Worm (Caenorhabditis elegans) whole organism, young adult: ENCODE measurements around the gene rab-35.
A peak's percentile ranks its signal among the peaks of the same experiment; 100 is the strongest.

Source experiments
- B0019.2 ChIP-seq: fragments of 200-800 bp; sonication (Bioruptor generic); conservative IDR thresholded peaks from 2 replicates; pipeline ENCODE4 v1.3.6; 2022; ENCODE audit warnings: missing genetic modification reagents, missing genetic modification characterization, missing compliant biosample characterization
- B0261.1 ChIP-seq: sonication (generic microtip); optimal IDR thresholded peaks from 2 replicates; lab custom pipeline; 2016; ENCODE audit warnings: mild to moderate bottlenecking, missing genetic modification characterization, moderate library complexity, missing compliant biosample characterization
- D2030.7 ChIP-seq: fragments of 200-800 bp; sonication (Bioruptor generic); IDR thresholded peaks from 2 replicates; pipeline ENCODE4 v1.3.6; 2022; ENCODE audit warnings: missing genetic modification reagents, missing genetic modification characterization, missing compliant biosample characterization
- F22D6.2 ChIP-seq: sonication (generic microtip); optimal IDR thresholded peaks from 2 replicates; lab custom pipeline; 2016; ENCODE audit warnings: mild to moderate bottlenecking, missing genetic modification characterization, missing compliant biosample characterization
- F23B12.7 ChIP-seq: sonication (generic microtip); optimal IDR thresholded peaks from 2 replicates; lab custom pipeline; 2017; ENCODE audit warnings: missing genetic modification characterization, mild to moderate bottlenecking, missing compliant biosample characterization, antibody characterized with exemption, moderate library complexity; ENCODE audit not compliant: insufficient read depth
- K11D2.4 ChIP-seq: fragments of 200-800 bp; sonication (Bioruptor generic); IDR thresholded peaks from 2 replicates; pipeline ENCODE4 v1.3.6; 2022; ENCODE audit warnings: missing genetic modification reagents, missing genetic modification characterization, missing compliant biosample characterization
- K12H6.12 ChIP-seq: fragments of 200-800 bp; sonication (Bioruptor generic); optimal IDR thresholded peaks from 2 replicates; lab custom pipeline; 2018; ENCODE audit warnings: mild to moderate bottlenecking, missing genetic modification characterization, missing compliant biosample characterization
- T07F8.4 ChIP-seq: sonication (generic microtip); optimal IDR thresholded peaks from 2 replicates; lab custom pipeline; 2016; ENCODE audit warnings: mild to moderate bottlenecking, missing genetic modification characterization, moderate library complexity, missing compliant biosample characterization
- Y67H2A.10 ChIP-seq: fragments of 200-800 bp; sonication (Bioruptor generic); conservative IDR thresholded peaks from 2 replicates; pipeline ENCODE4 v1.3.6; 2022; ENCODE audit warnings: missing genetic modification reagents, missing genetic modification characterization, missing compliant biosample characterization
- Y79H2A.3 ChIP-seq: fragments of 200-800 bp; sonication (Bioruptor generic); conservative IDR thresholded peaks from 2 replicates; pipeline ENCODE4 v1.3.6; 2022; ENCODE audit warnings: missing genetic modification reagents, missing genetic modification characterization, missing compliant biosample characterization
- ZK185.1 ChIP-seq: sonication (generic microtip); optimal IDR thresholded peaks from 2 replicates; lab custom pipeline; 2016; ENCODE audit warnings: mild to moderate bottlenecking, missing genetic modification characterization, missing compliant biosample characterization; ENCODE audit not compliant: poor library complexity, severe bottlenecking
- athp-1 ChIP-seq: sonication (generic microtip); optimal IDR thresholded peaks from 2 replicates; lab custom pipeline; 2017; ENCODE audit warnings: mild to moderate bottlenecking, missing genetic modification characterization, missing compliant biosample characterization
- attf-5 ChIP-seq: fragments of 200-800 bp; sonication (Bioruptor generic); optimal IDR thresholded peaks from 2 replicates; lab custom pipeline; 2018; ENCODE audit warnings: mild to moderate bottlenecking, missing genetic modification characterization, missing compliant biosample characterization
- attf-6 ChIP-seq: fragments of 200-800 bp; sonication (Bioruptor generic); IDR thresholded peaks from 2 replicates; pipeline ENCODE4 v1.3.6; 2022; ENCODE audit warnings: missing genetic modification reagents, missing genetic modification characterization, missing compliant biosample characterization
- ccch-3 ChIP-seq: fragments of 200-800 bp; sonication (Bioruptor generic); optimal IDR thresholded peaks from 2 replicates; lab custom pipeline; 2018; ENCODE audit warnings: mild to moderate bottlenecking, missing genetic modification characterization, missing compliant biosample characterization
- cebp-1 ChIP-seq, 2 experiments: fragments of 200-800 bp in 1 of 2; sonication (Bioruptor generic) in 1 of 2; sonication (generic microtip) in 1 of 2; IDR thresholded peaks in 1 of 2; optimal IDR thresholded peaks in 1 of 2; 2 replicates each; pipeline versions ENCODE4 v1.3.6 to Lab custom; 2017 to 2022; ENCODE audit warnings: missing compliant biosample characterization in 2 of 2, missing genetic modification characterization in 2 of 2, mild to moderate bottlenecking in 1 of 2, missing genetic modification reagents in 1 of 2, moderate library complexity in 1 of 2
- ceh-27 ChIP-seq: fragments of 200-800 bp; sonication (Bioruptor generic); optimal IDR thresholded peaks from 2 replicates; lab custom pipeline; 2018; ENCODE audit warnings: mild to moderate bottlenecking, missing genetic modification characterization, moderate library complexity, missing compliant biosample characterization
- ceh-58 ChIP-seq: fragments of 200-800 bp; sonication (Bioruptor generic); IDR thresholded peaks from 2 replicates; pipeline ENCODE4 v1.3.6; 2022; ENCODE audit warnings: missing genetic modification characterization, missing compliant biosample characterization
- dox-1 ChIP-seq: fragments of 200-800 bp; sonication (Bioruptor generic); IDR thresholded peaks from 2 replicates; pipeline ENCODE4 v1.3.6; 2022; ENCODE audit warnings: missing genetic modification reagents, missing genetic modification characterization, missing compliant biosample characterization
- dpl-1 ChIP-seq: fragments of 150-350 bp; optimal IDR thresholded peaks from 2 replicates; lab custom pipeline; 2014; ENCODE audit warnings: missing biosample characterization, missing genetic modification reagents, missing genetic modification characterization
- efl-1 ChIP-seq: fragments of 150-350 bp; optimal IDR thresholded peaks from 2 replicates; lab custom pipeline; 2014; ENCODE audit warnings: missing biosample characterization, missing genetic modification reagents, missing genetic modification characterization
- egrh-3 ChIP-seq: fragments of 200-800 bp; sonication (Bioruptor generic); IDR thresholded peaks from 2 replicates; pipeline ENCODE4 v1.3.6; 2022; ENCODE audit warnings: missing genetic modification reagents, missing genetic modification characterization, missing compliant biosample characterization
- gei-17 ChIP-seq: fragments of 200-800 bp; sonication (Bioruptor generic); optimal IDR thresholded peaks from 2 replicates; lab custom pipeline; 2018; ENCODE audit warnings: mild to moderate bottlenecking, missing genetic modification characterization, missing compliant biosample characterization
- hmg-1.2 ChIP-seq: fragments of 200-800 bp; sonication (Bioruptor generic); IDR thresholded peaks from 2 replicates; pipeline ENCODE4 v1.3.6; 2022; ENCODE audit warnings: missing genetic modification reagents, missing genetic modification characterization, missing compliant biosample characterization
- hmg-20 ChIP-seq: fragments of 200-800 bp; sonication (Bioruptor generic); IDR thresholded peaks from 2 replicates; pipeline ENCODE4 v1.3.6; 2022; ENCODE audit warnings: missing genetic modification reagents, missing genetic modification characterization, missing compliant biosample characterization
- lag-1 ChIP-seq: fragments of 200-800 bp; sonication (Bioruptor generic); IDR thresholded peaks from 2 replicates; pipeline ENCODE4 v1.3.6; 2022; ENCODE audit warnings: missing genetic modification reagents, missing genetic modification characterization, missing compliant biosample characterization
- let-526 ChIP-seq: fragments of 200-800 bp; sonication (Bioruptor generic); IDR thresholded peaks from 2 replicates; pipeline ENCODE4 v1.3.6; 2022; ENCODE audit warnings: missing genetic modification reagents, missing genetic modification characterization, missing compliant biosample characterization
- let-607 ChIP-seq, 2 experiments: fragments of 200-800 bp in 1 of 2; sonication (Bioruptor generic) in 1 of 2; sonication (generic microtip) in 1 of 2; optimal IDR thresholded peaks; 2 replicates each; lab custom pipeline; 2016 to 2018; ENCODE audit warnings: mild to moderate bottlenecking in 2 of 2, missing compliant biosample characterization in 2 of 2, missing genetic modification characterization in 2 of 2, moderate library complexity in 2 of 2, missing genotype in 1 of 2
- lin-26 ChIP-seq: fragments of 200-800 bp; sonication (Bioruptor generic); IDR thresholded peaks from 2 replicates; pipeline ENCODE4 v1.3.6; 2022; ENCODE audit warnings: missing genetic modification reagents, missing genetic modification characterization, missing compliant biosample characterization
- lin-35 ChIP-seq, 3 experiments: fragments of 150-350 bp in 2 of 3; sonication (generic microtip) in 1 of 3; optimal IDR thresholded peaks; 2 replicates each; lab custom pipeline; 2014 to 2018; ENCODE audit warnings: missing biosample characterization in 3 of 3, missing genetic modification characterization in 3 of 3, missing genetic modification reagents in 3 of 3
- mcd-1 ChIP-seq: fragments of 200-800 bp; sonication (Bioruptor generic); IDR thresholded peaks from 2 replicates; pipeline ENCODE4 v1.3.6; 2022; ENCODE audit warnings: missing genetic modification reagents, missing genetic modification characterization, missing compliant biosample characterization
- nhr-80 ChIP-seq: sonication (generic microtip); optimal IDR thresholded peaks from 2 replicates; lab custom pipeline; 2016; ENCODE audit warnings: missing genetic modification characterization, missing compliant biosample characterization
- rcor-1 ChIP-seq: fragments of 200-800 bp; sonication (Bioruptor generic); IDR thresholded peaks from 2 replicates; pipeline ENCODE4 v1.3.6; 2022; ENCODE audit warnings: missing genetic modification reagents, missing genetic modification characterization, missing compliant biosample characterization
- rec-8 ChIP-seq, 2 experiments: sonication (generic microtip); optimal IDR thresholded peaks; 2 replicates each; lab custom pipeline; 2016; ENCODE audit warnings: mild to moderate bottlenecking in 2 of 2, missing genetic modification characterization in 2 of 2, missing genetic modification reagents in 2 of 2, missing genotype in 2 of 2, missing biosample characterization in 1 of 2, missing compliant biosample characterization in 1 of 2, moderate library complexity in 1 of 2
- repo-1 ChIP-seq: sonication (generic microtip); optimal IDR thresholded peaks from 2 replicates; lab custom pipeline; 2017; ENCODE audit warnings: mild to moderate bottlenecking, missing genetic modification characterization, missing compliant biosample characterization
- snpc-1.3 ChIP-seq: sonication (generic microtip); optimal IDR thresholded peaks from 2 replicates; lab custom pipeline; 2017; ENCODE audit warnings: missing genetic modification characterization, mild to moderate bottlenecking, missing compliant biosample characterization, antibody characterized with exemption, moderate library complexity, missing genotype, missing genetic modification reagents; ENCODE audit not compliant: insufficient read depth
- snpc-4 ChIP-seq, 5 experiments: fragments of 150-350 bp in 1 of 5; sonication (generic microtip) in 4 of 5; optimal IDR thresholded peaks; 2 replicates each; lab custom pipeline; 2014 to 2018; ENCODE audit warnings: missing genetic modification characterization in 5 of 5, missing biosample characterization in 3 of 5, antibody characterized with exemption in 2 of 5, mild to moderate bottlenecking in 2 of 5, missing compliant biosample characterization in 2 of 5, missing genotype in 2 of 5, moderate library complexity in 2 of 5, missing genetic modification reagents in 1 of 5
- somi-1 ChIP-seq: fragments of 200-800 bp; sonication (Bioruptor generic); optimal IDR thresholded peaks from 2 replicates; lab custom pipeline; 2018; ENCODE audit warnings: mild to moderate bottlenecking, missing genetic modification characterization, missing compliant biosample characterization
- sptf-2 ChIP-seq: fragments of 200-800 bp; sonication (Bioruptor generic); optimal IDR thresholded peaks from 2 replicates; lab custom pipeline; 2018; ENCODE audit warnings: mild to moderate bottlenecking, missing genetic modification characterization, missing compliant biosample characterization
- unc-130 ChIP-seq: sonication (generic microtip); optimal IDR thresholded peaks from 2 replicates; lab custom pipeline; 2016; ENCODE audit warnings: missing genetic modification reagents, missing genetic modification characterization, missing compliant biosample characterization
- zfh-2 ChIP-seq: fragments of 200-800 bp; sonication (Bioruptor generic); conservative IDR thresholded peaks from 2 replicates; pipeline ENCODE4 v1.3.6; 2022; ENCODE audit warnings: missing genetic modification reagents, missing genetic modification characterization, missing compliant biosample characterization
- ztf-18 ChIP-seq: sonication (generic microtip); optimal IDR thresholded peaks from 2 replicates; lab custom pipeline; 2016; ENCODE audit warnings: missing genotype, mild to moderate bottlenecking, missing genetic modification characterization, missing compliant biosample characterization
- ztf-22 ChIP-seq: fragments of 200-800 bp; sonication (Bioruptor generic); optimal IDR thresholded peaks from 2 replicates; lab custom pipeline; 2018; ENCODE audit warnings: mild to moderate bottlenecking, missing genetic modification characterization, moderate library complexity, missing compliant biosample characterization
- ztf-28 ChIP-seq: fragments of 200-800 bp; sonication (Bioruptor generic); IDR thresholded peaks from 2 replicates; pipeline ENCODE4 v1.3.6; 2022; ENCODE audit warnings: missing genetic modification reagents, missing genetic modification characterization, missing compliant biosample characterization

rab-35 gene

ce11 chrIII:11317164-11317620 lies 5.8 kb upstream of the rab-35 start, which contains the start of gene mcm-10 (continued):
- 0 out of 2 replicates have a peak, but pooled peaks have one; percentile 32 for TF ChIP-seq K11D2.4 (GFP tag; lab: Robert Waterston, UW)
- no peak for TF ChIP-seq hmg-1.2 (GFP tag; lab: Robert Waterston, UW)
- no peak for TF ChIP-seq T07F8.4
- peak; percentile 51 for TF ChIP-seq mcd-1 (GFP tag; lab: Robert Waterston, UW)
- TF ChIP-seq attf-5 = peak; percentile 89
- no peak for TF ChIP-seq snpc-4 (GFP tag; optimal IDR thresholded peaks at IDR 0.05; lab: Kevin White, UChicago)
- peak in 2 of 4 experiments; percentile 14 to 46 for TF ChIP-seq snpc-4 (tag; optimal IDR thresholded peaks at IDR 0.05; lab: Kevin White, UChicago)
- TF ChIP-seq ztf-28 (GFP tag; lab: Robert Waterston, UW) = peak; percentile 15; the same call in 1 of the 2 replicates
- TF ChIP-seq snpc-1.3 (tag; lab: Kevin White, UChicago) = peak; percentile 17
- TF ChIP-seq rcor-1 = no peak
- peak; percentile 48 for TF ChIP-seq F23B12.7
- no peak for TF ChIP-seq repo-1 (tag; lab: Kevin White, UChicago)
- TF ChIP-seq egrh-3 (GFP tag; lab: Robert Waterston, UW) = no peak
- peak; percentile 58 for TF ChIP-seq dpl-1
- TF ChIP-seq rec-8 (tag; optimal IDR thresholded peaks at IDR 0.05; lab: Kevin White, UChicago) = no peak
- TF ChIP-seq F22D6.2 (tag; lab: Kevin White, UChicago) = no peak
- TF ChIP-seq Y67H2A.10 (GFP tag; lab: Robert Waterston, UW) = 0 out of 2 replicates have a peak, but pooled peaks have one; percentile 18
- peak; percentile 14 for TF ChIP-seq nhr-80 (tag; lab: Kevin White, UChicago)
- peak; percentile 87 for TF ChIP-seq K12H6.12 (tag; lab: Kevin White, UChicago)
- TF ChIP-seq let-607 (tag; optimal IDR thresholded peaks at IDR 0.05; lab: Kevin White, UChicago) = peak in 1 of 2 experiments; percentile 56
- peak; percentile 59 for TF ChIP-seq D2030.7 (GFP tag; lab: Robert Waterston, UW)
- TF ChIP-seq ztf-22 (GFP tag; lab: Kevin White, UChicago) = no peak
- no peak for TF ChIP-seq cebp-1 (GFP tag; IDR thresholded peaks at IDR 0.05; lab: Robert Waterston, UW)
- TF ChIP-seq cebp-1 (tag; optimal IDR thresholded peaks at IDR 0.05; lab: Kevin White, UChicago) = peak; percentile 67
- TF ChIP-seq ztf-18 (tag; lab: Kevin White, UChicago) = peak; percentile 26

ce11 chrIII:11290554-11290953 lies 20.8 kb downstream of the rab-35 start, which contains the start of the genes gly-9, mib-1 and smc-3:
Gene gly-9 (minus strand): TSS chrIII:11290580.
Gene mib-1 (minus strand): TSS chrIII:11290676.
Gene smc-3 (plus strand): TSS chrIII:11290904.
- TF ChIP-seq F23B12.7 = no peak
- no peak for TF ChIP-seq zfh-2 (GFP tag; lab: Robert Waterston, UW)
- peak; percentile 74 for TF ChIP-seq dox-1 (GFP tag; lab: Robert Waterston, UW)
- TF ChIP-seq ceh-27 (GFP tag; lab: Kevin White, UChicago) = peak; percentile 84
- TF ChIP-seq lag-1 (GFP tag; lab: Robert Waterston, UW) = no peak
- no peak for TF ChIP-seq ZK185.1 (tag; lab: Kevin White, UChicago)
- TF ChIP-seq B0019.2 = no peak; the same call in 1 of the 2 replicates
- TF ChIP-seq ztf-18 (tag; lab: Kevin White, UChicago) = no peak
- no peak for TF ChIP-seq somi-1 (GFP tag; lab: Kevin White, UChicago)
- no peak for TF ChIP-seq B0261.1 (tag; lab: Kevin White, UChicago)
- TF ChIP-seq Y67H2A.10 (GFP tag; lab: Robert Waterston, UW) = 0 out of 2 replicates have a peak, but pooled peaks have one; percentile 8
- no peak for TF ChIP-seq lin-26 (GFP tag; lab: Robert Waterston, UW)
- TF ChIP-seq let-526 (GFP tag; lab: Robert Waterston, UW) = 0 out of 2 replicates have a peak, but pooled peaks have one; percentile 59
- TF ChIP-seq efl-1 (GFP tag; lab: Kevin White, UChicago) = peak; percentile 73
- TF ChIP-seq repo-1 (tag; lab: Kevin White, UChicago) = no peak
- TF ChIP-seq gei-17 (GFP tag; lab: Kevin White, UChicago) = no peak
- no peak for TF ChIP-seq sptf-2 (GFP tag; lab: Kevin White, UChicago)
- peak; percentile 71 for TF ChIP-seq unc-130 (GFP tag; lab: Kevin White, UChicago)
- no peak for TF ChIP-seq attf-5
- no peak for TF ChIP-seq hmg-20 (GFP tag; lab: Robert Waterston, UW)
- no peak for TF ChIP-seq ccch-3 (GFP tag; lab: Kevin White, UChicago)
- TF ChIP-seq ceh-58 = no peak
- peak in 1 of 2 experiments; percentile 37 for TF ChIP-seq rec-8 (tag; optimal IDR thresholded peaks at IDR 0.05; lab: Kevin White, UChicago)
- peak in 1 of 3 experiments; percentile 17 for TF ChIP-seq lin-35 (GFP tag; optimal IDR thresholded peaks at IDR 0.05; lab: Kevin White, UChicago)
- 0 out of 2 replicates have a peak, but pooled peaks have one; percentile 21 for TF ChIP-seq Y79H2A.3 (GFP tag; lab: Robert Waterston, UW)
- no peak for TF ChIP-seq attf-6 (GFP tag; lab: Robert Waterston, UW)
- TF ChIP-seq athp-1 (tag; lab: Kevin White, UChicago) = no peak
